Fruit fly (Drosophila melanogaster): Measurements from ENCODE around the gene Manf.
A peak's percentile ranks its signal among the peaks of the same experiment; 100 is the strongest.

The Manf gene

DNA sequence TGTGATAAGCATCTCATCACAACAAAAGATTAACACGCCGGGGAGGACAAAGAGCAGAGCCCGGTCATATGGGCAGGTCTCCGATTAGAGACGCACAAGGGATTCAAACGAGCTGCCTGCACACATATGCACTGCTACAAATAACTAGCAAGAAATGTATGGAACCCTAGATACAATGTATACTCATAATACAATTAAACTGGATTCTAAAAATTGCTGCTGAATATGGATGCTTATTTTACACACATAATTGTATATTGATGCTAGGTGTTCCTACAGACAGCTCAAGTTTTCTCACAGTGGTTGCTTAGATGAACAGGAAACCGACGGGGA lies 12.2 kb upstream of the Manf start (continued):
- TF ChIP-seq CG3407 (GFP tag; optimal IDR thresholded peaks at IDR 0.05) (no peak), zf30C (GFP tag; optimal IDR thresholded peaks at IDR 0.05) (peak; percentile 98), Elba2 (GFP tag; optimal IDR thresholded peaks at IDR 0.05) (peak; percentile 39), Mes4 (GFP tag; optimal IDR thresholded peaks at IDR 0.05) (peak; percentile 12), CG18476 (GFP tag; optimal IDR thresholded peaks at IDR 0.05) (peak; percentile 35), croc (GFP tag; conservative IDR thresholded peaks at IDR 0.05) (peak; percentile 50), Awh (GFP tag; IDR thresholded peaks at IDR 0.05) (peak; percentile 36; the same call in 1 of the 2 replicates), Kr (GFP tag; optimal IDR thresholded peaks at IDR 0.05) (peak; percentile 76), chm (GFP tag; IDR thresholded peaks at IDR 0.05) (peak; percentile 59; the same call in 1 of the 2 replicates), tll (GFP tag; optimal IDR thresholded peaks at IDR 0.05) (peak in 1 of 2 experiments; percentile 66), pnt (GFP tag; optimal IDR thresholded peaks at IDR 0.05) (peak; percentile 63), Sin3A (optimal IDR thresholded peaks at IDR 0.05) (no peak), CG11560 (tag; IDR thresholded peaks at IDR 0.05) (no peak), pzg (GFP tag; optimal IDR thresholded peaks at IDR 0.05) (no peak), CG6689 (GFP tag; IDR thresholded peaks at IDR 0.05) (peak; percentile 61), Adf1 (GFP tag; IDR thresholded peaks at IDR 0.05) (no peak), vfl (GFP tag; optimal IDR thresholded peaks at IDR 0.05) (no peak), E2f2 (GFP tag; IDR thresholded peaks at IDR 0.05) (0 out of 2 replicates have a peak, but pooled peaks have one; percentile 17), CkIIα-i1 (GFP tag; IDR thresholded peaks at IDR 0.05) (no peak), NC2β (GFP tag; optimal IDR thresholded peaks at IDR 0.05) (peak; percentile 55), CG7271 (tag; optimal IDR thresholded peaks at IDR 0.05) (peak; percentile 38), Doc3 (GFP tag; IDR thresholded peaks at IDR 0.05; ENCODE audit: partially characterized antibody) (no peak), CG17359 (tag; optimal IDR thresholded peaks at IDR 0.05) (peak; percentile 59), MESR4 (GFP tag; optimal IDR thresholded peaks at IDR 0.05) (no peak), ftz-f1 (GFP tag; optimal IDR thresholded peaks at IDR 0.05) (no peak), Ets65A (GFP tag) (peak; percentile 3), CG7928 (GFP tag; optimal IDR thresholded peaks at IDR 0.05) (no peak), CG1602 (GFP tag; optimal IDR thresholded peaks at IDR 0.05) (peak; percentile 71), CG1529 (GFP tag; optimal IDR thresholded peaks at IDR 0.05) (peak; percentile 2), sd (tag; optimal IDR thresholded peaks at IDR 0.05) (no peak), CG10366 (GFP tag; IDR thresholded peaks at IDR 0.05) (peak; percentile 50), Oli (tag; optimal IDR thresholded peaks at IDR 0.05) (peak; percentile 51), CG3065 (GFP tag; optimal IDR thresholded peaks at IDR 0.05) (peak; percentile 37), CG11723 (GFP tag; optimal IDR thresholded peaks at IDR 0.05) (no peak), Antp (GFP tag; optimal IDR thresholded peaks at IDR 0.05) (peak; percentile 48), Hsf (GFP tag; optimal IDR thresholded peaks at IDR 0.05) (peak; percentile 46), CG5953 (GFP tag; IDR thresholded peaks at IDR 0.05) (no peak), CG15514 (GFP tag; optimal IDR thresholded peaks at IDR 0.05) (no peak), NK7.1 (GFP tag; optimal IDR thresholded peaks at IDR 0.05) (no peak), Max (GFP tag; optimal IDR thresholded peaks at IDR 0.05) (peak; percentile 43), CG16815 (GFP tag; optimal IDR thresholded peaks at IDR 0.05) (peak; percentile 77), disco-r (GFP tag; optimal IDR thresholded peaks at IDR 0.05) (no peak), crol (GFP tag; IDR thresholded peaks at IDR 0.05) (no peak), CG4404 (GFP tag; IDR thresholded peaks at IDR 0.05) (peak; percentile 87), Xrp1 (GFP tag; IDR thresholded peaks at IDR 0.05) (peak; percentile 92), HmgD (GFP tag; optimal IDR thresholded peaks at IDR 0.05) (peak; percentile 20), CG10565 (GFP tag; optimal IDR thresholded peaks at IDR 0.05) (no peak), CG7357 (GFP tag; IDR thresholded peaks at IDR 0.05) (peak; percentile 33; the same call in 1 of the 3 replicates), repo (GFP tag; optimal IDR thresholded peaks at IDR 0.05) (no peak), tin (GFP tag; optimal IDR thresholded peaks at IDR 0.05) (peak; percentile 69), Dp (GFP tag; optimal IDR thresholded peaks at IDR 0.05) (no peak), eve (GFP tag; optimal IDR thresholded peaks at IDR 0.05) (peak in 1 of 2 experiments; percentile 66), Asciz (GFP tag; optimal IDR thresholded peaks at IDR 0.05) (peak; percentile 33)
